Worm (Caenorhabditis elegans): ENCODE measurements around the gene cest-6.

DNA sequence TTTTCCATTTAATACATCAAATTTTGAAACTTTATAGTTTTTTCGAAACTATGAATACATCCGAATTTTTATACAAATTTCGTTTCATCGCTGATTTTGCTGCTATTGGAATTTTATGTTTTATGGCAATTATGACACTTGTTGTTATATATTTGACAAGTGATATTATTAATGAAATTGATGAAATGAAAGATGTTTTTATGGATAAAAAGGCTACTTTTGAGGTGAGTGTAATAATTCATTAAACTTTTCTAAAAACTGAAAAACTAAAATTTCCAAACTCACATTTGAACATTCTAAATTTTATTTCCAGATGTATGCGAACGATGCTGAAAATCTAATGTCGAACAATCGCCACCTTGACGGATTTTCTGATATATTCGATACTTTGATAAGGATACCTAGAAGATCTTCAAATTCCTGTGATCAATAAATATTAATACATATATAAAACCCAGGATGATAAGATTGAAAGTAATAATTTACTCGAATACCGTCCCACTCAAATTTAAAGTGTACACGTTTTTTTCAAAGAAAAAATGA, 22.3 kb downstream of the cest-6 start, which contains the start of the genes T22D1.17 and T22D1.8:
- TF ChIP-seq nhr-11 (tag; optimal IDR thresholded peaks at IDR 0.05) = no peak
- TF ChIP-seq pag-3 (tag; optimal IDR thresholded peaks at IDR 0.05; ENCODE audit: borderline replicate concordance) = no peak
- TF ChIP-seq ttx-3 (tag; optimal IDR thresholded peaks at IDR 0.05) = no peak
- TF ChIP-seq dmd-4 (tag; optimal IDR thresholded peaks at IDR 0.05; ENCODE audit: borderline replicate concordance) = no peak
- no peak for TF ChIP-seq unc-86 (tag; optimal IDR thresholded peaks at IDR 0.05)
- TF ChIP-seq ama-1 (optimal IDR thresholded peaks at IDR 0.05) = no peak
- TF ChIP-seq ceh-22 (tag; optimal IDR thresholded peaks at IDR 0.05) = no peak
- no peak for TF ChIP-seq elt-2 (tag; optimal IDR thresholded peaks at IDR 0.05)
